Fruit fly (Drosophila melanogaster) whole organism, embryonic: ENCODE results near the gene upSET.

ENCODE experiments used
- BEAF-32 ChIP-seq: fragments of 200-800 bp; sonication (Bioruptor generic); optimal IDR thresholded peaks from 3 replicates; lab custom pipeline; 2017; ENCODE audit warnings: missing biosample characterization, missing genetic modification characterization, mild to moderate bottlenecking, moderate library complexity, missing genetic modification reagents
- CG10543 ChIP-seq: fragments of 200-800 bp; sonication (Bioruptor generic); optimal IDR thresholded peaks from 3 replicates; lab custom pipeline; 2017; ENCODE audit warnings: missing biosample characterization, mild to moderate bottlenecking, missing genetic modification characterization, moderate library complexity
- CG10979 ChIP-seq: fragments of 200-800 bp; sonication (Bioruptor generic); optimal IDR thresholded peaks from 2 replicates; lab custom pipeline; 2018; ENCODE audit warnings: missing biosample characterization, mild to moderate bottlenecking, missing genetic modification characterization, moderate library complexity
- CG11695 ChIP-seq: fragments of 200-800 bp; sonication (Bioruptor generic); IDR thresholded peaks from 3 replicates; pipeline ENCODE4 v1.3.6; 2022; ENCODE audit warnings: missing biosample characterization, missing genetic modification characterization
- CG12391 ChIP-seq: fragments of 200-800 bp; sonication (Bioruptor generic); optimal IDR thresholded peaks from 3 replicates; lab custom pipeline; 2018; ENCODE audit warnings: missing biosample characterization, mild to moderate bottlenecking, missing genetic modification characterization, moderate library complexity
- CG13287 ChIP-seq: fragments of 200-800 bp; sonication (Bioruptor generic); IDR thresholded peaks from 2 replicates; pipeline ENCODE4 v1.3.6; 2022; ENCODE audit warnings: missing biosample characterization, missing genetic modification characterization; ENCODE audit not compliant: partially characterized antibody
- CG14860 ChIP-seq: fragments of 200-800 bp; sonication (Bioruptor generic); IDR thresholded peaks from 3 replicates; pipeline ENCODE4 v1.3.6; 2022; ENCODE audit warnings: missing biosample characterization, missing genetic modification characterization; ENCODE audit not compliant: partially characterized antibody
- CG17186 ChIP-seq: fragments of 200-800 bp; sonication (Bioruptor generic); optimal IDR thresholded peaks from 3 replicates; lab custom pipeline; 2017; ENCODE audit warnings: missing biosample characterization, missing genetic modification reagents, missing genetic modification characterization
- CG17802 ChIP-seq: fragments of 200-800 bp; sonication (Bioruptor generic); optimal IDR thresholded peaks from 2 replicates; lab custom pipeline; 2018; ENCODE audit warnings: missing biosample characterization, mild to moderate bottlenecking, missing genetic modification characterization, moderate library complexity
- CG3163 ChIP-seq: fragments of 200-800 bp; sonication (Bioruptor generic); optimal IDR thresholded peaks from 3 replicates; lab custom pipeline; 2016; ENCODE audit warnings: missing biosample characterization, missing genetic modification characterization
- CG33213 ChIP-seq: fragments of 200-800 bp; sonication (Bioruptor generic); optimal IDR thresholded peaks from 3 replicates; lab custom pipeline; 2016; ENCODE audit warnings: missing biosample characterization, missing genetic modification characterization
- CG34422 ChIP-seq: fragments of 200-800 bp; sonication (Bioruptor generic); IDR thresholded peaks from 3 replicates; pipeline ENCODE4 v1.3.6; 2022; ENCODE audit warnings: missing biosample characterization, missing genetic modification characterization
- CG4707 ChIP-seq: fragments of 200-800 bp; sonication (Bioruptor generic); optimal IDR thresholded peaks from 2 replicates; lab custom pipeline; 2018; ENCODE audit warnings: missing biosample characterization, mild to moderate bottlenecking, missing genetic modification characterization, moderate library complexity
- CG4820 ChIP-seq: fragments of 200-800 bp; sonication (Bioruptor generic); optimal IDR thresholded peaks from 3 replicates; lab custom pipeline; 2016; ENCODE audit warnings: missing biosample characterization, missing genetic modification characterization
- CG4854 ChIP-seq: fragments of 200-800 bp; sonication (Bioruptor generic); optimal IDR thresholded peaks from 2 replicates; lab custom pipeline; 2016; ENCODE audit warnings: missing biosample characterization, missing genetic modification characterization, inconsistent platforms
- CG5245 ChIP-seq: fragments of 200-800 bp; sonication (Bioruptor generic); optimal IDR thresholded peaks from 3 replicates; lab custom pipeline; 2016; ENCODE audit warnings: missing biosample characterization, missing genetic modification characterization
- CG7963 ChIP-seq: fragments of 200-800 bp; sonication (Bioruptor generic); IDR thresholded peaks from 3 replicates; pipeline ENCODE4 v1.3.6; 2022; ENCODE audit warnings: missing biosample characterization, missing genetic modification characterization; ENCODE audit not compliant: partially characterized antibody
- CG7987 ChIP-seq: fragments of 200-800 bp; sonication (Bioruptor generic); optimal IDR thresholded peaks from 2 replicates; lab custom pipeline; 2018; ENCODE audit warnings: missing biosample characterization, mild to moderate bottlenecking, missing genetic modification characterization, moderate library complexity
- CG9609 ChIP-seq: fragments of 200-800 bp; sonication (Bioruptor generic); optimal IDR thresholded peaks from 3 replicates; lab custom pipeline; 2016; ENCODE audit warnings: missing biosample characterization, missing genetic modification characterization
- CG9932 ChIP-seq: fragments of 200-800 bp; sonication (Bioruptor generic); IDR thresholded peaks from 2 replicates; pipeline ENCODE4 v1.3.6; 2022; ENCODE audit warnings: missing biosample characterization, missing genetic modification characterization
- Chrac-16 ChIP-seq: fragments of 200-800 bp; sonication (Bioruptor generic); optimal IDR thresholded peaks from 3 replicates; lab custom pipeline; 2016; ENCODE audit warnings: missing biosample characterization, missing genetic modification characterization
- Dp ChIP-seq: fragments of 200-800 bp; sonication (Bioruptor generic); optimal IDR thresholded peaks from 2 replicates; lab custom pipeline; 2018; ENCODE audit warnings: missing biosample characterization, mild to moderate bottlenecking, missing genetic modification characterization, moderate library complexity
- HLH3B ChIP-seq: fragments of 200-800 bp; sonication (Bioruptor generic); IDR thresholded peaks from 2 replicates; pipeline ENCODE4 v1.3.6; 2022; ENCODE audit warnings: missing biosample characterization, missing genetic modification characterization
- HmgD ChIP-seq: fragments of 200-800 bp; sonication (Bioruptor generic); optimal IDR thresholded peaks from 3 replicates; lab custom pipeline; 2016; ENCODE audit warnings: missing biosample characterization, missing genetic modification characterization
- HmgZ ChIP-seq: fragments of 200-800 bp; sonication (Bioruptor generic); optimal IDR thresholded peaks from 2 replicates; lab custom pipeline; 2018; ENCODE audit warnings: missing biosample characterization, mild to moderate bottlenecking, missing genetic modification characterization
- Hr3 ChIP-seq: fragments of 200-800 bp; sonication (Bioruptor generic); optimal IDR thresholded peaks from 3 replicates; lab custom pipeline; 2016; ENCODE audit warnings: missing biosample characterization, missing genetic modification characterization
- MBD-R2 ChIP-seq: fragments of 200-800 bp; sonication (Bioruptor generic); IDR thresholded peaks from 2 replicates; pipeline ENCODE4 v1.3.6; 2022; ENCODE audit warnings: missing biosample characterization, missing genetic modification characterization
- MESR4 ChIP-seq: fragments of 200-800 bp; sonication (Bioruptor generic); optimal IDR thresholded peaks from 2 replicates; lab custom pipeline; 2018; ENCODE audit warnings: missing biosample characterization, mild to moderate bottlenecking, missing genetic modification characterization, moderate library complexity
- Nf-YB ChIP-seq: fragments of 200-800 bp; sonication (Bioruptor generic); optimal IDR thresholded peaks from 3 replicates; lab custom pipeline; 2019; ENCODE audit warnings: missing biosample characterization, mild to moderate bottlenecking, missing genetic modification characterization, moderate library complexity
- Six4 ChIP-seq: fragments of 200-800 bp; sonication (Bioruptor generic); optimal IDR thresholded peaks from 2 replicates; lab custom pipeline; 2016; ENCODE audit warnings: missing biosample characterization, missing genetic modification characterization
- caup ChIP-seq: fragments of 200-800 bp; sonication (Bioruptor generic); optimal IDR thresholded peaks from 3 replicates; lab custom pipeline; 2017; ENCODE audit warnings: missing biosample characterization, mild to moderate bottlenecking, missing genetic modification characterization, moderate library complexity; ENCODE audit not compliant: severe bottlenecking
- corto ChIP-seq: fragments of 200-800 bp; sonication (Bioruptor generic); optimal IDR thresholded peaks from 2 replicates; lab custom pipeline; 2016; ENCODE audit warnings: missing biosample characterization, mild to moderate bottlenecking, missing genetic modification characterization, moderate library complexity
- dm ChIP-seq: fragments of 200-800 bp; sonication (Bioruptor generic); optimal IDR thresholded peaks from 3 replicates; lab custom pipeline; 2016; ENCODE audit warnings: missing biosample characterization, missing genetic modification characterization
- dysf ChIP-seq: fragments of 200-800 bp; sonication (Bioruptor generic); IDR thresholded peaks from 3 replicates; pipeline ENCODE4 v1.3.6; 2022; ENCODE audit warnings: missing biosample characterization, missing genetic modification characterization
- ewg ChIP-seq: fragments of 200-800 bp; sonication (Bioruptor generic); optimal IDR thresholded peaks from 3 replicates; lab custom pipeline; 2017; ENCODE audit warnings: mild to moderate bottlenecking, missing biosample characterization, missing genetic modification reagents, missing genetic modification characterization
- fru ChIP-seq: fragments of >200 bp; optimal IDR thresholded peaks from 2 replicates; lab custom pipeline; 2017
- inv ChIP-seq: fragments of 200-800 bp; sonication (Bioruptor generic); IDR thresholded peaks from 2 replicates; pipeline ENCODE4 v1.3.6; 2022; ENCODE audit warnings: missing biosample characterization, missing genetic modification characterization; ENCODE audit not compliant: partially characterized antibody
- jigr1 ChIP-seq: fragments of 200-800 bp; sonication (Bioruptor generic); IDR thresholded peaks from 3 replicates; pipeline ENCODE4 v1.3.6; 2022; ENCODE audit warnings: missing biosample characterization, missing genetic modification characterization
- kay ChIP-seq: fragments of 200-800 bp; sonication (Bioruptor generic); optimal IDR thresholded peaks from 2 replicates; lab custom pipeline; 2016; ENCODE audit warnings: missing biosample characterization, missing genetic modification characterization
- lilli ChIP-seq: fragments of 200-800 bp; sonication (Bioruptor generic); optimal IDR thresholded peaks from 3 replicates; lab custom pipeline; 2016; ENCODE audit warnings: missing biosample characterization, missing genetic modification characterization
- maf-S ChIP-seq: fragments of 200-800 bp; sonication (Bioruptor generic); optimal IDR thresholded peaks from 2 replicates; lab custom pipeline; 2016; ENCODE audit warnings: missing biosample characterization, missing genetic modification characterization
- mam ChIP-seq: fragments of 200-800 bp; sonication (Bioruptor generic); optimal IDR thresholded peaks from 3 replicates; lab custom pipeline; 2016; ENCODE audit warnings: missing biosample characterization, missing genetic modification characterization
- slp2 ChIP-seq: fragments of 200-800 bp; sonication (Bioruptor generic); optimal IDR thresholded peaks from 2 replicates; lab custom pipeline; 2016; ENCODE audit warnings: missing biosample characterization, missing genetic modification characterization
- sqz ChIP-seq: fragments of 200-800 bp; sonication (Bioruptor generic); optimal IDR thresholded peaks from 3 replicates; lab custom pipeline; 2018; ENCODE audit warnings: missing biosample characterization, mild to moderate bottlenecking, missing genetic modification characterization
- tll ChIP-seq, 2 experiments: fragments of 200-800 bp in 1 of 2; fragments of >200 bp in 1 of 2; sonication (Bioruptor generic) in 1 of 2; optimal IDR thresholded peaks; 2 replicates each; lab custom pipeline; 2017 to 2019; ENCODE audit warnings: missing biosample characterization in 2 of 2, missing genetic modification characterization in 2 of 2, mild to moderate bottlenecking in 1 of 2, moderate library complexity in 1 of 2
- trem ChIP-seq: fragments of 200-800 bp; optimal IDR thresholded peaks from 3 replicates; lab custom pipeline; 2019; ENCODE audit warnings: missing biosample characterization, mild to moderate bottlenecking, missing genetic modification characterization, moderate library complexity
- tx ChIP-seq: fragments of 200-800 bp; sonication (Bioruptor generic); optimal IDR thresholded peaks from 2 replicates; lab custom pipeline; 2016; ENCODE audit warnings: missing biosample characterization, missing genetic modification characterization
- unc-4 ChIP-seq: fragments of 200-800 bp; sonication (Bioruptor generic); IDR thresholded peaks from 2 replicates; pipeline ENCODE4 v1.3.6; 2022; ENCODE audit warnings: missing biosample characterization, missing genetic modification characterization; ENCODE audit not compliant: partially characterized antibody

upSET gene

DNA sequence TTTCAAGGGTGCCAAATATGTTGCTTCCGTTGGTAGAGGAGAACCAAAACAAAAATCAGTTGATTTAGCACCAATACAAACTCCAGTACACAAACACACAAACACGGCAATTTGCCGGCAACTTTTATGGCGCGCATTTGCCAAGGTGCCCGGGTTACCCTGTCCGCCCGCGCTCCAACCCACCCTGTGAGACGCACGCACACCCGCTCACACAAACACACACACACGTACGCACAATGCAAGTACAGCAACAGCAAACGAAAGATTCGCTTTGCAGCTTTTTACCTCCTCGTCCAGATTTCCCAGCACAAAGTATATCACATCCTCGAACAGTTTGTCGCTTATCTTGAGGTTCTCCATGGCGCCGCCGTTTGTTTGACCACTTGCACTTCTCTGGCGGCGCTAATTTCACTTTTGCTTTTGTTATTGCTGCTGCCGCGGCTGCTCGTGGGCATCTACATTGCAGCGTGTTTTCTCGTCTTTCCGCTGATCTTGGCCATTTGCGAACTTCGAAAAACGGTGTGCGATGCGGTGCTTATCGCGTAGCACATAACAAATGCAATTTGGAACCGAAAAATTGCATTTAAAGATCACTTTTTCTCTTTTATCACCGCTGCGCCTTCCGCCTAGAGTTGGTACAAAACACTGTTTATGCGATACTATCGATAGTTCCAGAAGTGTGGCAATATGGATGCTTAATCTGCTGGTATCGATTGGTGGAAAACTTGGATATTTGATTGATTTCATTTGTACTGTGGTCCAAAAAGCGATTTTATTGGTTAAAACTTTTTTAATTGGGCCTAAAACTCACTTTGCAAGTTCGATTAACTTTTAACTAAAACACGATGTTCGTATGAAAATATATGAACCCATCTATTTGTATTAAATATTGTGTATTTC, 26.8 kb downstream of the upSET start, which contains the start of gene Ptip (continued):
- TF ChIP-seq CG10543 (GFP tag; lab: Kevin White, UChicago) (no peak), tx (GFP tag; lab: Kevin White, UChicago) (no peak), kay (GFP tag; lab: Kevin White, UChicago) (no peak), CG4854 (GFP tag; lab: Kevin White, UChicago) (no peak), tll (GFP tag; optimal IDR thresholded peaks at IDR 0.05; lab: Kevin White, UChicago) (peak in 1 of 2 experiments; percentile 25), Nf-YB (no peak), CG7987 (GFP tag; lab: Kevin White, UChicago) (peak; percentile 76), Hr3 (GFP tag; lab: Kevin White, UChicago) (no peak), HmgZ (peak; percentile 74), CG5245 (GFP tag; lab: Kevin White, UChicago) (no peak), slp2 (GFP tag; lab: Kevin White, UChicago) (no peak), dysf (GFP tag; lab: Robert Waterston, UW) (peak; percentile 32; the same call in 1 of the 3 replicates), dm (GFP tag; lab: Kevin White, UChicago) (peak; percentile 48), CG12391 (tag; lab: Kevin White, UChicago) (peak; percentile 25), mam (GFP tag; lab: Kevin White, UChicago) (peak; percentile 28), Chrac-16 (no peak), BEAF-32 (GFP tag; lab: Kevin White, UChicago) (peak; percentile 99), Six4 (peak; percentile 2), caup (peak; percentile 70), jigr1 (no peak), CG9932 (GFP tag; lab: Robert Waterston, UW) (peak; percentile 67), HmgD (GFP tag; lab: Kevin White, UChicago) (peak; percentile 6), MBD-R2 (GFP tag; lab: Robert Waterston, UW) (peak; percentile 75), CG3163 (GFP tag; lab: Kevin White, UChicago) (no peak), CG13287 (peak; percentile 95), CG4820 (GFP tag; lab: Kevin White, UChicago) (no peak), CG14860 (GFP tag; lab: Robert Waterston, UW) (peak; percentile 90), inv (GFP tag; lab: Robert Waterston, UW) (peak; percentile 98), CG4707 (GFP tag; lab: Kevin White, UChicago) (peak; percentile 99), CG7963 (GFP tag; lab: Robert Waterston, UW) (peak; percentile 97), CG34422 (GFP tag; lab: Robert Waterston, UW) (peak; percentile 99), corto (GFP tag; lab: Kevin White, UChicago) (no peak), fru (lab: Kevin White, UChicago) (no peak), MESR4 (GFP tag; lab: Kevin White, UChicago) (peak; percentile 59), CG10979 (tag; lab: Kevin White, UChicago) (no peak), trem (tag; lab: Kevin White, UChicago) (peak; percentile 55), ewg (GFP tag; lab: Kevin White, UChicago) (peak; percentile 40), Dp (GFP tag; lab: Kevin White, UChicago) (peak; percentile 83), CG17186 (GFP tag; lab: Kevin White, UChicago) (peak; percentile 26), HLH3B (GFP tag; lab: Robert Waterston, UW) (peak; percentile 39; the same call in 1 of the 2 replicates), CG33213 (peak; percentile 53), unc-4 (GFP tag; lab: Robert Waterston, UW) (peak; percentile 94), CG17802 (tag; lab: Kevin White, UChicago) (peak; percentile 9), maf-S (GFP tag; lab: Kevin White, UChicago) (peak; percentile 3), CG9609 (peak; percentile 1), lilli (peak; percentile 1), CG11695 (no peak; the same call in 2 of the 3 replicates), sqz (GFP tag; lab: Kevin White, UChicago) (no peak)
